Worm (Caenorhabditis elegans): ENCODE measurements around the gene C29E4.12.
A peak's percentile ranks its signal among the peaks of the same experiment; 100 is the strongest.

The C29E4.12 gene

ce11 chrIII:7891573-7892306, 49.2 kb upstream of the C29E4.12 start, which contains the start of the genes ZK688.5 and fahd-1 (continued):
- no peak for TF ChIP-seq daf-12 (tag; optimal IDR thresholded peaks at IDR 0.05)
- TF ChIP-seq pqm-1 (tag; optimal IDR thresholded peaks at IDR 0.05), result peak; percentile 48
- peak; percentile 92 for TF ChIP-seq hmg-1.1 (GFP tag; IDR thresholded peaks at IDR 0.05)
- peak; percentile 48 for TF ChIP-seq fkh-10 (GFP tag; optimal IDR thresholded peaks at IDR 0.05)
- peak; percentile 52 for TF ChIP-seq dpl-1 (GFP tag; optimal IDR thresholded peaks at IDR 0.05)
- TF ChIP-seq rbr-2 (tag; optimal IDR thresholded peaks at IDR 0.05), result peak; percentile 78
- TF ChIP-seq ZK337.2 (GFP tag; IDR thresholded peaks at IDR 0.05), result no peak
- peak; percentile 18; the same call in 1 of the 2 replicates for TF ChIP-seq T26A8.4 (GFP tag; IDR thresholded peaks at IDR 0.05)
- peak; percentile 42; the same call in 1 of the 2 replicates for TF ChIP-seq tra-1 (GFP tag; IDR thresholded peaks at IDR 0.05)
- no peak for TF ChIP-seq madf-9 (GFP tag; conservative IDR thresholded peaks at IDR 0.05)
- TF ChIP-seq lir-3 (tag; optimal IDR thresholded peaks at IDR 0.05), result no peak
- peak in 1 of 2 experiments; percentile 68 for TF ChIP-seq hif-1 (tag; optimal IDR thresholded peaks at IDR 0.05)
- TF ChIP-seq D1046.2 (GFP tag; IDR thresholded peaks at IDR 0.05), result no peak
- TF ChIP-seq nhr-10 (tag; optimal IDR thresholded peaks at IDR 0.05), result peak; percentile 45
- peak; percentile 85 for TF ChIP-seq nhr-25 (tag; optimal IDR thresholded peaks at IDR 0.05; ENCODE audit: borderline replicate concordance, insufficient read depth)
- peak; percentile 23 to 67 for TF ChIP-seq lsy-2 (tag; optimal IDR thresholded peaks at IDR 0.05)
- TF ChIP-seq hlh-30 (tag; optimal IDR thresholded peaks at IDR 0.05; ENCODE audit: insufficient read depth), result peak; percentile 84
- peak; percentile 91 for TF ChIP-seq hlh-11 (tag; optimal IDR thresholded peaks at IDR 0.05)
- TF ChIP-seq lim-7 (GFP tag; IDR thresholded peaks at IDR 0.05), result 0 out of 2 replicates have a peak, but pooled peaks have one; percentile 41
- TF ChIP-seq ceh-62 (tag; optimal IDR thresholded peaks at IDR 0.05), result no peak
- peak; percentile 69 for TF ChIP-seq lin-1 (GFP tag; IDR thresholded peaks at IDR 0.05)
- TF ChIP-seq spr-1 (tag; optimal IDR thresholded peaks at IDR 0.05), result peak; percentile 22
- peak; percentile 21 for TF ChIP-seq nhr-102 (tag; optimal IDR thresholded peaks at IDR 0.05)
- peak; percentile 98 for TF ChIP-seq mxl-3 (GFP tag; optimal IDR thresholded peaks at IDR 0.05)
- no peak for TF ChIP-seq lin-13 (GFP tag; optimal IDR thresholded peaks at IDR 0.05)
- TF ChIP-seq set-16 (GFP tag; IDR thresholded peaks at IDR 0.05), result no peak; the same call in 1 of the 2 replicates
- no peak for TF ChIP-seq egl-27 (tag; optimal IDR thresholded peaks at IDR 0.05)
- TF ChIP-seq ztf-11 (tag; optimal IDR thresholded peaks at IDR 0.05), result no peak

ce11 chrIII:7892333-7892732, 48.6 kb upstream of the C29E4.12 start:
- TF ChIP-seq dmd-9 (GFP tag; IDR thresholded peaks at IDR 0.05) (no peak), zag-1 (tag; optimal IDR thresholded peaks at IDR 0.05) (no peak), lin-39 (tag; optimal IDR thresholded peaks at IDR 0.05) (no peak), hif-1 (tag; optimal IDR thresholded peaks at IDR 0.05) (no peak), spr-1 (tag; optimal IDR thresholded peaks at IDR 0.05) (no peak), lin-29 (GFP tag; IDR thresholded peaks at IDR 0.05) (no peak), nhr-6 (tag; optimal IDR thresholded peaks at IDR 0.05) (no peak), T20F7.1 (GFP tag; optimal IDR thresholded peaks at IDR 0.05) (no peak), unc-62 (GFP tag; optimal IDR thresholded peaks at IDR 0.05 in 1 of 2) (peak in 1 of 2 experiments; percentile 79), unc-62 (tag; optimal IDR thresholded peaks at IDR 0.05) (no peak), nhr-11 (tag; optimal IDR thresholded peaks at IDR 0.05) (no peak), ztf-7 (tag; optimal IDR thresholded peaks at IDR 0.05) (no peak), hlh-30 (tag; optimal IDR thresholded peaks at IDR 0.05; ENCODE audit: insufficient read depth) (peak; percentile 12), F49E8.2 (tag; optimal IDR thresholded peaks at IDR 0.05; ENCODE audit: borderline replicate concordance) (no peak), R02D3.7 (tag; optimal IDR thresholded peaks at IDR 0.05) (no peak)
